Worm (Caenorhabditis elegans) whole organism, L2 larva: Measurements from ENCODE around the gene srh-39.
A peak's percentile ranks its signal among the peaks of the same experiment; 100 is the strongest.

ENCODE experiments used
- R02D3.7 ChIP-seq: fragments of 150-350 bp; optimal IDR thresholded peaks from 2 replicates; lab custom pipeline; 2014; ENCODE audit warnings: missing biosample characterization, missing genetic modification characterization
- Y55F3AM.14 ChIP-seq: fragments of 200-800 bp; sonication (Bioruptor generic); optimal IDR thresholded peaks from 2 replicates; lab custom pipeline; 2018; ENCODE audit warnings: mild to moderate bottlenecking, missing genetic modification characterization, missing compliant biosample characterization
- aly-2 ChIP-seq: fragments of 150-350 bp; optimal IDR thresholded peaks from 2 replicates; lab custom pipeline; 2014; ENCODE audit warnings: missing biosample characterization, missing genetic modification characterization
- ama-1 ChIP-seq: fragments of 150-350 bp; optimal IDR thresholded peaks from 2 replicates; lab custom pipeline; 2018; ENCODE audit warnings: inconsistent platforms
- blmp-1 ChIP-seq: sonication (generic microtip); optimal IDR thresholded peaks from 2 replicates; lab custom pipeline; 2017; ENCODE audit warnings: missing genetic modification characterization, mild to moderate bottlenecking, missing compliant biosample characterization, antibody characterized with exemption, moderate library complexity; ENCODE audit not compliant: insufficient read depth
- ceh-16 ChIP-seq: fragments of 150-350 bp; optimal IDR thresholded peaks from 2 replicates; lab custom pipeline; 2014; ENCODE audit warnings: missing biosample characterization, missing genetic modification characterization
- ceh-82 ChIP-seq: fragments of 150-350 bp; optimal IDR thresholded peaks from 2 replicates; lab custom pipeline; 2014; ENCODE audit warnings: missing biosample characterization, missing genetic modification characterization
- crh-2 ChIP-seq: sonication (generic microtip); optimal IDR thresholded peaks from 2 replicates; lab custom pipeline; 2017; ENCODE audit warnings: missing biosample characterization, missing genetic modification characterization
- dmd-4 ChIP-seq: sonication (generic microtip); optimal IDR thresholded peaks from 2 replicates; lab custom pipeline; 2017; ENCODE audit warnings: missing biosample characterization, missing genetic modification characterization
- egl-27 ChIP-seq: sonication (generic microtip); optimal IDR thresholded peaks from 3 replicates; lab custom pipeline; 2017; ENCODE audit warnings: missing biosample characterization, missing genetic modification reagents, missing genetic modification characterization
- elt-1 ChIP-seq: fragments of 150-350 bp; optimal IDR thresholded peaks from 2 replicates; lab custom pipeline; 2014; ENCODE audit warnings: missing biosample characterization, missing genetic modification characterization
- elt-3 ChIP-seq: sonication (generic microtip); optimal IDR thresholded peaks from 2 replicates; lab custom pipeline; 2017; ENCODE audit warnings: missing biosample characterization, missing genetic modification characterization
- fos-1 ChIP-seq: fragments of 150-350 bp; optimal IDR thresholded peaks from 2 replicates; lab custom pipeline; 2014; ENCODE audit warnings: missing biosample characterization, missing genetic modification characterization
- gmeb-1 ChIP-seq: fragments of 150-350 bp; optimal IDR thresholded peaks from 2 replicates; lab custom pipeline; 2014; ENCODE audit warnings: missing biosample characterization, missing genetic modification characterization
- lin-11 ChIP-seq: fragments of 150-350 bp; sonication (generic microtip); optimal IDR thresholded peaks from 2 replicates; lab custom pipeline; 2014; ENCODE audit warnings: missing biosample characterization, missing genetic modification characterization, inconsistent platforms, mixed read lengths
- lin-13 ChIP-seq: fragments of 150-350 bp; optimal IDR thresholded peaks from 2 replicates; lab custom pipeline; 2014; ENCODE audit warnings: missing biosample characterization, missing genetic modification reagents, missing genetic modification characterization
- nhr-10 ChIP-seq: sonication (generic microtip); optimal IDR thresholded peaks from 2 replicates; lab custom pipeline; 2017; ENCODE audit warnings: missing biosample characterization, missing genetic modification characterization
- nhr-11 ChIP-seq: fragments of 150-350 bp; optimal IDR thresholded peaks from 2 replicates; lab custom pipeline; 2014; ENCODE audit warnings: missing biosample characterization, missing genetic modification characterization
- nhr-12 ChIP-seq: fragments of 150-350 bp; optimal IDR thresholded peaks from 2 replicates; lab custom pipeline; 2014; ENCODE audit warnings: missing biosample characterization, missing genetic modification characterization
- nhr-21 ChIP-seq: fragments of 150-350 bp; optimal IDR thresholded peaks from 2 replicates; lab custom pipeline; 2014; ENCODE audit warnings: missing biosample characterization, missing genetic modification characterization
- nhr-23 ChIP-seq: fragments of 150-350 bp; optimal IDR thresholded peaks from 2 replicates; lab custom pipeline; 2014; ENCODE audit warnings: missing biosample characterization, missing genetic modification reagents, missing genetic modification characterization
- nhr-237 ChIP-seq: fragments of 150-350 bp; optimal IDR thresholded peaks from 2 replicates; lab custom pipeline; 2014; ENCODE audit warnings: missing biosample characterization, missing genetic modification characterization
- nhr-25 ChIP-seq: fragments of 150-350 bp; sonication (generic microtip); optimal IDR thresholded peaks from 3 replicates; lab custom pipeline; 2014; ENCODE audit warnings: missing biosample characterization, missing genetic modification characterization
- nhr-6 ChIP-seq: fragments of 150-350 bp; optimal IDR thresholded peaks from 2 replicates; lab custom pipeline; 2014; ENCODE audit warnings: missing biosample characterization, missing genetic modification characterization
- nhr-77 ChIP-seq: fragments of 150-350 bp; optimal IDR thresholded peaks from 2 replicates; lab custom pipeline; 2014; ENCODE audit warnings: missing biosample characterization, missing genetic modification characterization
- peb-1 ChIP-seq: fragments of 150-350 bp; optimal IDR thresholded peaks from 2 replicates; lab custom pipeline; 2014; ENCODE audit warnings: missing biosample characterization, missing genetic modification characterization
- skn-1 ChIP-seq: sonication (generic microtip); optimal IDR thresholded peaks from 2 replicates; lab custom pipeline; 2017; ENCODE audit warnings: missing biosample characterization, missing genetic modification characterization
- sma-3 ChIP-seq: sonication (generic microtip); optimal IDR thresholded peaks from 2 replicates; lab custom pipeline; 2016; ENCODE audit warnings: missing genetic modification reagents, missing genetic modification characterization, missing compliant biosample characterization
- sma-9 ChIP-seq, 2 experiments: fragments of 150-350 bp in 1 of 2; sonication (generic microtip) in 1 of 2; optimal IDR thresholded peaks; 2 replicates each; lab custom pipeline; 2014 to 2016; ENCODE audit warnings: missing genetic modification characterization in 2 of 2, mild to moderate bottlenecking in 1 of 2, missing biosample characterization in 1 of 2, missing compliant biosample characterization in 1 of 2, missing genetic modification reagents in 1 of 2, moderate library complexity in 1 of 2
- unc-55 ChIP-seq: fragments of 150-350 bp; sonication (generic microtip); optimal IDR thresholded peaks from 3 replicates; lab custom pipeline; 2014; ENCODE audit warnings: missing biosample characterization, missing genetic modification reagents, missing genetic modification characterization
- zag-1 ChIP-seq: fragments of 150-350 bp; optimal IDR thresholded peaks from 2 replicates; lab custom pipeline; 2014; ENCODE audit warnings: missing biosample characterization, missing genetic modification characterization
- ztf-1 ChIP-seq: fragments of 200-800 bp; sonication (Bioruptor generic); conservative IDR thresholded peaks from 2 replicates; pipeline ENCODE4 v1.3.6; 2022; ENCODE audit warnings: missing genetic modification characterization, missing compliant biosample characterization
- ztf-11 ChIP-seq: sonication (generic microtip); optimal IDR thresholded peaks from 2 replicates; lab custom pipeline; 2017; ENCODE audit warnings: missing biosample characterization, missing genetic modification characterization
- ztf-4 ChIP-seq: fragments of 150-350 bp; optimal IDR thresholded peaks from 2 replicates; lab custom pipeline; 2014; ENCODE audit warnings: missing biosample characterization, missing genetic modification characterization

Gene srh-39

ce11 chrII:7776715-7777114 lies 11.4 kb upstream of the srh-39 start:
- peak; percentile 2 for TF ChIP-seq sma-3 (GFP tag; lab: Kevin White, UChicago)
- TF ChIP-seq fos-1 = peak; percentile 82
- TF ChIP-seq ama-1 (lab: Kevin White, UChicago) = no peak
- peak; percentile 50 for TF ChIP-seq crh-2
- peak; percentile 12 for TF ChIP-seq gmeb-1 (tag; lab: Kevin White, UChicago)
- TF ChIP-seq egl-27 (tag; lab: Kevin White, UChicago) = peak; percentile 29
- TF ChIP-seq sma-9 (GFP tag; optimal IDR thresholded peaks at IDR 0.05; lab: Kevin White, UChicago) = peak; percentile 85
- no peak for TF ChIP-seq sma-9 (tag; optimal IDR thresholded peaks at IDR 0.05; lab: Kevin White, UChicago)
- TF ChIP-seq elt-3 (tag; lab: Kevin White, UChicago) = no peak
- peak; percentile 2 for TF ChIP-seq nhr-21 (tag; lab: Kevin White, UChicago)
- TF ChIP-seq ztf-4 (tag; lab: Kevin White, UChicago) = no peak

ce11 chrII:7776232-7776631 lies 10.9 kb upstream of the srh-39 start:
- TF ChIP-seq nhr-25 (peak; percentile 21), aly-2 (tag; lab: Kevin White, UChicago) (no peak)

DNA sequence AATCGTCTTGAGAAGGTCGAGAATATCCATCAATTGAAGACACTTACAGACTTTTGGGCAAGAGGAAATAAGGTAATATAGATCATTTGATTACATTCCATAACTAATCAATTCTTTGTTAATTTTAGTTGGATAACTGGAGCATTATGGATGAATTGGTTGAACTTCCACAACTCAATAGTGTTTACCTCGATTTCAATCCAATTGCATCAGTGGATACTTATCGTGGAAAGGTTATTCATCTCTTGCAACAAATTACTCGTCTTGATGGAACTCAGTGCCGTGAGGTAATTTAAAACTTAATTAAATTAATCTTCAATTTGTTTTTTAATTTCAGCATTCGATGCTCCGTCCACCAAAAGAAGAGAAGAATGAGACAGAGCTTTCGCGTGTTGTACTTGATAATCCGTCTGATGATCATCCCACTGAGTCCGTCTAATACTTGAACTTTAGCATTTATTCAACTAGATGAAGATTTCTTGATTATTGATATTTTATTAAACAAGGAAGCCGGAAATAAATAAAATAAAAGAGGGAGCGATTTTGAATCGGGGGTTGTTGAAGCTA lies 8.2 kb upstream of the srh-39 start:
- peak; percentile 20 for TF ChIP-seq sma-3 (GFP tag; lab: Kevin White, UChicago)
- no peak for TF ChIP-seq lin-13 (GFP tag; lab: Kevin White, UChicago)
- TF ChIP-seq nhr-25 = peak; percentile 33

DNA sequence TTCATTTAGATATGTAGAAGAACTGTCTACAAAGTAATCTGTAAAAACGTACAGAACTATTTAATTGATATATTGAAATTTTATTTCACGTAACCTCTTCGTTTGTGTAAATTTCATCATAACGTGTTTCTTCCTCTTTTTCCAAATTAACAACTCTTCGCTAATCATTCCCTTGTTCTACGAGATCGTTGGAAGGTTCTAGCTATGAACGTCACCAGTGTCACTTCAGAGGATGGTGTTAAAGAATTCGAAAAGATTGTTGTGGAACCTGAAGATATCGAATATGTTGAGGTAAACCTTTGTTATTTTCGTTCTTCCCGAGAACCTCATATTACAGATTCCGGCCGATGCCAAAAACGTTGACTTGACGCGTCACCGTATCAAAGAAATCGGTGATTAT lies 7.1 kb upstream of the srh-39 start, which contains the start of gene C06A8.6:
Gene C06A8.6 (plus strand): TSS at position 89 of the 400 bp plus-strand sequence.
- no peak for TF ChIP-seq aly-2 (tag; lab: Kevin White, UChicago)
- TF ChIP-seq nhr-12 (tag; lab: Kevin White, UChicago) = no peak
- TF ChIP-seq nhr-23 = no peak
- no peak for TF ChIP-seq dmd-4 (tag; lab: Kevin White, UChicago)
- no peak for TF ChIP-seq peb-1
- TF ChIP-seq ceh-16 (tag; lab: Kevin White, UChicago) = no peak
- TF ChIP-seq sma-9 (GFP tag; optimal IDR thresholded peaks at IDR 0.05; lab: Kevin White, UChicago) = no peak
- TF ChIP-seq sma-9 (tag; optimal IDR thresholded peaks at IDR 0.05; lab: Kevin White, UChicago) = no peak
- no peak for TF ChIP-seq elt-1 (tag; lab: Kevin White, UChicago)
- TF ChIP-seq nhr-237 (tag; lab: Kevin White, UChicago) = no peak
- TF ChIP-seq nhr-77 (tag; lab: Kevin White, UChicago) = no peak
- no peak for TF ChIP-seq Y55F3AM.14 (GFP tag; lab: Kevin White, UChicago)
- no peak for TF ChIP-seq unc-55 (GFP tag; lab: Kevin White, UChicago)
- TF ChIP-seq lin-11 = no peak
- TF ChIP-seq blmp-1 (tag; lab: Kevin White, UChicago) = no peak

ce11 chrII:7771917-7772316 lies 6.6 kb upstream of the srh-39 start, which contains the start of gene C06A8.8:
TSS of gene C06A8.8 (minus strand) at chrII:7772017.
- TF ChIP-seq ztf-1 (no peak), R02D3.7 (tag; lab: Kevin White, UChicago) (no peak), ceh-82 (no peak), unc-55 (GFP tag; lab: Kevin White, UChicago) (no peak), ztf-11 (tag; lab: Kevin White, UChicago) (no peak), nhr-11 (no peak), lin-11 (no peak), nhr-6 (tag; lab: Kevin White, UChicago) (no peak), nhr-10 (tag; lab: Kevin White, UChicago) (no peak), zag-1 (tag; lab: Kevin White, UChicago) (no peak), skn-1 (tag; lab: Kevin White, UChicago) (no peak)
